Fruit fly (Drosophila melanogaster) whole organism, embryonic: Measurements from ENCODE around the gene soti.

Experiments used
- ATbp ChIP-seq: fragments of 200-800 bp; sonication (Bioruptor generic); optimal IDR thresholded peaks from 2 replicates; lab custom pipeline; 2017; ENCODE audit warnings: missing biosample characterization, mild to moderate bottlenecking, missing genetic modification characterization, missing genetic modification reagents
- Adf1 ChIP-seq: fragments of 200-800 bp; sonication (Bioruptor generic); IDR thresholded peaks from 2 replicates; pipeline ENCODE4 v1.3.6; 2022; ENCODE audit warnings: missing biosample characterization, missing genetic modification characterization
- CG1024 ChIP-seq: fragments of 200-800 bp; sonication (Bioruptor generic); IDR thresholded peaks from 2 replicates; pipeline ENCODE4 v1.3.6; 2022; ENCODE audit warnings: missing biosample characterization, missing genetic modification characterization
- CG10366 ChIP-seq: fragments of 200-800 bp; sonication (Bioruptor generic); IDR thresholded peaks from 2 replicates; pipeline ENCODE4 v1.3.6; 2022; ENCODE audit warnings: missing biosample characterization, missing genetic modification characterization
- CG10654 ChIP-seq: fragments of 200-800 bp; sonication (Bioruptor generic); optimal IDR thresholded peaks from 2 replicates; lab custom pipeline; 2016; ENCODE audit warnings: missing biosample characterization, missing genetic modification characterization
- CG15073 ChIP-seq: fragments of 200-800 bp; sonication (Bioruptor generic); optimal IDR thresholded peaks from 2 replicates; lab custom pipeline; 2016; ENCODE audit warnings: missing biosample characterization, missing genetic modification characterization
- CG2875 ChIP-seq: fragments of 200-800 bp; sonication (Bioruptor generic); optimal IDR thresholded peaks from 2 replicates; lab custom pipeline; 2017; ENCODE audit warnings: missing biosample characterization, mild to moderate bottlenecking, missing genetic modification characterization, missing genetic modification reagents
- CG31224 ChIP-seq: fragments of 200-800 bp; sonication (Bioruptor generic); IDR thresholded peaks from 2 replicates; pipeline ENCODE4 v1.3.6; 2022; ENCODE audit warnings: missing biosample characterization, missing genetic modification characterization
- CG42726 ChIP-seq: fragments of 200-800 bp; sonication (Bioruptor generic); IDR thresholded peaks from 2 replicates; pipeline ENCODE4 v1.3.6; 2022; ENCODE audit warnings: missing biosample characterization, missing genetic modification characterization; ENCODE audit not compliant: partially characterized antibody
- CG8924 ChIP-seq: fragments of 200-800 bp; optimal IDR thresholded peaks from 3 replicates; lab custom pipeline; 2019; ENCODE audit warnings: missing biosample characterization, mild to moderate bottlenecking, missing genetic modification characterization, moderate library complexity
- CG9215 ChIP-seq: fragments of 200-800 bp; sonication (Bioruptor generic); IDR thresholded peaks from 2 replicates; pipeline ENCODE4 v1.3.6; 2022; ENCODE audit warnings: missing biosample characterization, missing genetic modification characterization
- CG9727 ChIP-seq: fragments of 200-800 bp; sonication (Bioruptor generic); optimal IDR thresholded peaks from 3 replicates; lab custom pipeline; 2017; ENCODE audit warnings: missing biosample characterization, mild to moderate bottlenecking, missing genetic modification characterization
- CTCF ChIP-seq: fragments of 200-800 bp; sonication (Bioruptor generic); optimal IDR thresholded peaks from 2 replicates; lab custom pipeline; 2017; ENCODE audit warnings: missing biosample characterization, mild to moderate bottlenecking, missing genetic modification characterization, moderate library complexity
- CkIIα-i1 ChIP-seq: fragments of 200-800 bp; sonication (Bioruptor generic); IDR thresholded peaks from 2 replicates; pipeline ENCODE4 v1.3.6; 2022; ENCODE audit warnings: missing biosample characterization, missing genetic modification characterization
- Dip3 ChIP-seq: fragments of 200-800 bp; sonication (Bioruptor generic); optimal IDR thresholded peaks from 3 replicates; lab custom pipeline; 2016; ENCODE audit warnings: missing biosample characterization, missing genetic modification characterization
- Eip74EF ChIP-seq, 2 experiments: fragments of 200-800 bp in 1 of 2; fragments of >200 bp in 1 of 2; sonication (Bioruptor generic) in 1 of 2; optimal IDR thresholded peaks; 2 replicates each; lab custom pipeline; 2017 to 2019; ENCODE audit warnings: missing biosample characterization in 2 of 2, missing genetic modification characterization in 2 of 2, mild to moderate bottlenecking in 1 of 2, moderate library complexity in 1 of 2
- Ets65A ChIP-seq: fragments of 200-800 bp; sonication (Bioruptor generic); peaks from one replicate; lab custom pipeline; 2016; ENCODE audit warnings: missing biosample characterization, missing genetic modification characterization
- HLH3B ChIP-seq: fragments of 200-800 bp; sonication (Bioruptor generic); IDR thresholded peaks from 2 replicates; pipeline ENCODE4 v1.3.6; 2022; ENCODE audit warnings: missing biosample characterization, missing genetic modification characterization
- HmgZ ChIP-seq: fragments of 200-800 bp; sonication (Bioruptor generic); optimal IDR thresholded peaks from 2 replicates; lab custom pipeline; 2018; ENCODE audit warnings: missing biosample characterization, mild to moderate bottlenecking, missing genetic modification characterization
- Hsf ChIP-seq: fragments of 200-800 bp; sonication (Bioruptor generic); optimal IDR thresholded peaks from 3 replicates; lab custom pipeline; 2016; ENCODE audit warnings: missing biosample characterization, missing genetic modification characterization
- Sox100B ChIP-seq: fragments of 200-800 bp; sonication (Bioruptor generic); optimal IDR thresholded peaks from 3 replicates; lab custom pipeline; 2018; ENCODE audit warnings: missing biosample characterization, mild to moderate bottlenecking, missing genetic modification characterization
- Stat92E ChIP-seq, 3 experiments: fragments of >200 bp in 2 of 3; fragments of 200-800 bp in 1 of 3; sonication (Bioruptor generic) in 1 of 3; optimal IDR thresholded peaks; 2 replicates each; lab custom pipeline; 2017 to 2019; ENCODE audit warnings: missing biosample characterization in 3 of 3, missing genetic modification characterization in 3 of 3, mild to moderate bottlenecking in 1 of 3, moderate library complexity in 1 of 3
- ab ChIP-seq: fragments of 200-800 bp; sonication (Bioruptor generic); optimal IDR thresholded peaks from 2 replicates; lab custom pipeline; 2016; ENCODE audit warnings: missing biosample characterization, missing genetic modification characterization
- al ChIP-seq: fragments of 200-800 bp; sonication (Bioruptor generic); IDR thresholded peaks from 2 replicates; pipeline ENCODE4 v1.3.6; 2022; ENCODE audit warnings: missing biosample characterization, missing genetic modification characterization
- ash1 ChIP-seq: fragments of 200-800 bp; sonication (Bioruptor generic); optimal IDR thresholded peaks from 2 replicates; lab custom pipeline; 2018; ENCODE audit warnings: missing biosample characterization, mild to moderate bottlenecking, missing genetic modification characterization
- bcd ChIP-seq: fragments of 200-800 bp; sonication (Bioruptor generic); optimal IDR thresholded peaks from 2 replicates; lab custom pipeline; 2017; ENCODE audit warnings: missing biosample characterization, mild to moderate bottlenecking, missing genetic modification characterization
- cg ChIP-seq: fragments of 200-800 bp; sonication (Bioruptor generic); optimal IDR thresholded peaks from 3 replicates; lab custom pipeline; 2019; ENCODE audit warnings: missing biosample characterization, mild to moderate bottlenecking, missing genetic modification characterization, moderate library complexity
- chinmo ChIP-seq: fragments of 200-800 bp; sonication (Bioruptor generic); IDR thresholded peaks from 4 replicates; pipeline ENCODE4 v1.3.6; 2022; ENCODE audit warnings: missing biosample characterization, missing genetic modification characterization; ENCODE audit not compliant: partially characterized antibody
- chn ChIP-seq: fragments of 200-800 bp; sonication (Bioruptor generic); optimal IDR thresholded peaks from 2 replicates; lab custom pipeline; 2016; ENCODE audit warnings: missing biosample characterization, missing genetic modification characterization
- cwo ChIP-seq: fragments of 200-800 bp; sonication (Bioruptor generic); optimal IDR thresholded peaks from 3 replicates; lab custom pipeline; 2017; ENCODE audit warnings: missing biosample characterization, missing genetic modification characterization, mild to moderate bottlenecking, moderate library complexity, missing genetic modification reagents
- dan ChIP-seq: fragments of 200-800 bp; sonication (Bioruptor generic); IDR thresholded peaks from 2 replicates; pipeline ENCODE4 v1.3.6; 2022; ENCODE audit warnings: missing biosample characterization, missing genetic modification characterization
- dmrt99B ChIP-seq: fragments of 200-800 bp; sonication (Bioruptor generic); optimal IDR thresholded peaks from 2 replicates; lab custom pipeline; 2018; ENCODE audit warnings: missing biosample characterization, mild to moderate bottlenecking, missing genetic modification characterization, moderate library complexity
- en ChIP-seq: fragments of 200-800 bp; sonication (Bioruptor generic); optimal IDR thresholded peaks from 2 replicates; lab custom pipeline; 2016; ENCODE audit warnings: missing biosample characterization, missing genetic modification characterization
- eve ChIP-seq, 2 experiments: fragments of >200 bp; optimal IDR thresholded peaks; 2 replicates each; lab custom pipeline; 2017; ENCODE audit warnings: missing biosample characterization in 2 of 2, missing genetic modification characterization in 2 of 2
- fd64A ChIP-seq: fragments of 200-800 bp; sonication (Bioruptor generic); optimal IDR thresholded peaks from 3 replicates; lab custom pipeline; 2018; ENCODE audit warnings: missing biosample characterization, mild to moderate bottlenecking, missing genetic modification characterization
- lab ChIP-seq: fragments of 200-800 bp; sonication (Bioruptor generic); optimal IDR thresholded peaks from 3 replicates; lab custom pipeline; 2017; ENCODE audit warnings: missing biosample characterization, missing genetic modification characterization, mild to moderate bottlenecking, moderate library complexity, missing genetic modification reagents
- lbe ChIP-seq: fragments of 200-800 bp; sonication (Bioruptor generic); optimal IDR thresholded peaks from 2 replicates; lab custom pipeline; 2016; ENCODE audit warnings: missing biosample characterization, mild to moderate bottlenecking, missing genetic modification characterization
- luna ChIP-seq: fragments of 200-800 bp; sonication (Bioruptor generic); optimal IDR thresholded peaks from 2 replicates; lab custom pipeline; 2016; ENCODE audit warnings: missing biosample characterization, missing genetic modification characterization
- nom ChIP-seq: fragments of 200-800 bp; sonication (Bioruptor generic); optimal IDR thresholded peaks from 2 replicates; lab custom pipeline; 2017; ENCODE audit warnings: missing biosample characterization, missing genetic modification characterization, mild to moderate bottlenecking, moderate library complexity, missing genetic modification reagents
- oc ChIP-seq: fragments of 200-800 bp; sonication (Bioruptor generic); optimal IDR thresholded peaks from 2 replicates; lab custom pipeline; 2018; ENCODE audit warnings: missing biosample characterization, mild to moderate bottlenecking, missing genetic modification characterization, moderate library complexity
- phol ChIP-seq: fragments of 200-800 bp; sonication (Bioruptor generic); optimal IDR thresholded peaks from 3 replicates; lab custom pipeline; 2018; ENCODE audit warnings: missing biosample characterization, mild to moderate bottlenecking, missing genetic modification characterization, moderate library complexity
- repo ChIP-seq: fragments of 200-800 bp; sonication (Bioruptor generic); optimal IDR thresholded peaks from 2 replicates; lab custom pipeline; 2016; ENCODE audit warnings: missing biosample characterization, missing genetic modification characterization
- sc ChIP-seq, 3 experiments: fragments of >200 bp in 2 of 3; fragments of 200-800 bp in 1 of 3; sonication (Bioruptor generic) in 1 of 3; optimal IDR thresholded peaks; 2 replicates in 2 of 3; 3 replicates in 1 of 3; lab custom pipeline; 2017; ENCODE audit warnings: mild to moderate bottlenecking in 1 of 3, missing biosample characterization in 1 of 3, missing genetic modification characterization in 1 of 3, missing genetic modification reagents in 1 of 3
- shn ChIP-seq: fragments of 200-800 bp; sonication (Bioruptor generic); optimal IDR thresholded peaks from 3 replicates; lab custom pipeline; 2016; ENCODE audit warnings: missing biosample characterization, missing genetic modification characterization
- sr ChIP-seq: fragments of 200-800 bp; sonication (Bioruptor generic); IDR thresholded peaks from 3 replicates; pipeline ENCODE4 v1.3.6; 2022; ENCODE audit warnings: missing biosample characterization, missing genetic modification characterization
- ssp ChIP-seq: fragments of 200-800 bp; sonication (Bioruptor generic); IDR thresholded peaks from 2 replicates; pipeline ENCODE4 v1.3.6; 2022; ENCODE audit warnings: missing biosample characterization, missing genetic modification characterization
- tgo ChIP-seq: fragments of 200-800 bp; sonication (Bioruptor generic); IDR thresholded peaks from 3 replicates; pipeline ENCODE4 v1.3.6; 2022; ENCODE audit warnings: missing biosample characterization, missing genetic modification characterization
- trh ChIP-seq: fragments of 200-800 bp; sonication (Bioruptor generic); optimal IDR thresholded peaks from 2 replicates; lab custom pipeline; 2016; ENCODE audit warnings: missing biosample characterization, missing genetic modification characterization
- twi ChIP-seq: fragments of 200-800 bp; optimal IDR thresholded peaks from 2 replicates; lab custom pipeline; 2019; ENCODE audit warnings: missing biosample characterization, mild to moderate bottlenecking, missing genetic modification characterization, moderate library complexity

The soti gene

DNA sequence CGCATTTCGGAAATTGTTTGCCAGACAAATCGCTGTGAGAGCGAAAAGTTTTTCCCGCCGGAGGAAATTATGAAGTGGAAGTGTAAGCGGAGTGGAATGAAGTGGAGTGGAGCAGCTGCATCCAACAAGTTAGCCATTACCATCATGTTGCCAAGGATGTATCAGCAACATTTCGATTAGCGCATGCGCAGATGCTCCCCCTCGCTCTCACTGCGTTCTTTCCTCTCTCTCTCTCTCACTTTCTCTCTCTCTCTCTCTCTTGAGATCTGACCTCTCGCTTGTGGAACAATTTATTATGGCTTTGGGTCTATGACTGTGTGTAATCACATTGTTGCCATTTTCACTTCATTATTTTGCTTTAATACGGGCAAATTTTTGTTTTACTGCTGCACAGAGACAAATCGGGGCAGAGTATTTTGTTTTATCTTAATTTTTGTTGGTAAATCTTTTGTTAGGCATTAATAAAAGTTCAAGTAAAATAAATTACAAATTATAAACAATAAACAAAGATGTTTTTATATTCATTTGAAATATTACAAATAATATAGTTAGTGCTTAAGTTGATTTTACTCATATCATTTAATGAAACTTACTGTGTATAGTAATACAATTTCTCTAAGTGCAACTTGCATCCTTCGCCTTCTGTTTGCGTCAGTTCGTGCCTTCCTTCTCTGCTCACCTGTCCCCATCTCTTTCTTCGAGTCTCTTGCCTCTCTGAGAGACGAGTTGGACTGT is 980 bp upstream of the soti start (continued):
- 0 out of 2 replicates have a peak, but pooled peaks have one; percentile 46 for TF ChIP-seq CG31224 (GFP tag; lab: Robert Waterston, UW)
- peak; percentile 87 for TF ChIP-seq phol (tag; lab: Kevin White, UChicago)
- no peak for TF ChIP-seq chn (GFP tag; lab: Kevin White, UChicago)
- peak; percentile 51 for TF ChIP-seq ssp (GFP tag; lab: Robert Waterston, UW)
- TF ChIP-seq CG9215 (GFP tag; lab: Robert Waterston, UW), result peak; percentile 57
- peak; percentile 74 for TF ChIP-seq nom (GFP tag; lab: Kevin White, UChicago)
- peak; percentile 82 for TF ChIP-seq bcd (GFP tag; lab: Kevin White, UChicago)
- no peak for TF ChIP-seq shn (GFP tag; lab: Kevin White, UChicago)
- TF ChIP-seq repo (GFP tag; lab: Kevin White, UChicago), result no peak
- TF ChIP-seq HmgZ, result peak; percentile 76
- peak; percentile 68 for TF ChIP-seq CG2875 (GFP tag; lab: Kevin White, UChicago)
- TF ChIP-seq CG42726 (GFP tag; lab: Robert Waterston, UW), result no peak
- TF ChIP-seq ab (GFP tag; lab: Kevin White, UChicago), result no peak
- TF ChIP-seq Stat92E (GFP tag; optimal IDR thresholded peaks at IDR 0.05; lab: Kevin White, UChicago), result no peak
- TF ChIP-seq Dip3 (GFP tag; lab: Kevin White, UChicago), result peak; percentile 31
- no peak for TF ChIP-seq luna
- no peak for TF ChIP-seq chinmo (GFP tag; lab: Robert Waterston, UW)
- TF ChIP-seq CG10654 (GFP tag; lab: Kevin White, UChicago), result peak; percentile 63
- peak; percentile 1 for TF ChIP-seq cg (GFP tag; lab: Kevin White, UChicago)
- no peak for TF ChIP-seq Adf1 (GFP tag; lab: Robert Waterston, UW)
- TF ChIP-seq cwo, result peak; percentile 82
- TF ChIP-seq CG15073 (GFP tag; lab: Kevin White, UChicago), result no peak
- TF ChIP-seq sr (GFP tag; lab: Robert Waterston, UW), result no peak
- peak; percentile 89 for TF ChIP-seq dmrt99B
- peak; percentile 36 for TF ChIP-seq lbe (GFP tag; lab: Kevin White, UChicago)
- TF ChIP-seq Eip74EF (GFP tag; optimal IDR thresholded peaks at IDR 0.05; lab: Kevin White, UChicago), result peak in 1 of 2 experiments; percentile 81
- TF ChIP-seq Ets65A (GFP tag; lab: Kevin White, UChicago), result peak; percentile 60
- TF ChIP-seq Sox100B (GFP tag; lab: Kevin White, UChicago), result peak; percentile 85
- peak; percentile 92 for TF ChIP-seq lab
- no peak for TF ChIP-seq ash1
- TF ChIP-seq fd64A (GFP tag; lab: Kevin White, UChicago), result no peak
- TF ChIP-seq trh, result peak; percentile 51
- TF ChIP-seq en (GFP tag; lab: Kevin White, UChicago), result no peak
- peak; percentile 62 for TF ChIP-seq oc (tag; lab: Kevin White, UChicago)
- TF ChIP-seq CG9727, result peak; percentile 88
- TF ChIP-seq CG10366 (GFP tag; lab: Robert Waterston, UW), result peak; percentile 63
- TF ChIP-seq eve (GFP tag; optimal IDR thresholded peaks at IDR 0.05; lab: Kevin White, UChicago), result peak in 1 of 2 experiments; percentile 92
- peak; percentile 91 for TF ChIP-seq CG8924 (tag; lab: Kevin White, UChicago)
- peak; percentile 72 for TF ChIP-seq ATbp (GFP tag; lab: Kevin White, UChicago)
- TF ChIP-seq al (GFP tag; lab: Robert Waterston, UW), result no peak
- TF ChIP-seq HLH3B (GFP tag; lab: Robert Waterston, UW), result no peak; the same call in none of the 2 replicates
- TF ChIP-seq CG1024 (GFP tag; lab: Robert Waterston, UW), result no peak; the same call in 1 of the 2 replicates
- TF ChIP-seq sc (optimal IDR thresholded peaks at IDR 0.05; lab: Kevin White, UChicago), result no peak
- peak; percentile 73 for TF ChIP-seq sc (GFP tag; optimal IDR thresholded peaks at IDR 0.05; lab: Kevin White, UChicago)
- no peak for TF ChIP-seq dan (GFP tag; lab: Robert Waterston, UW)
- TF ChIP-seq CkIIα-i1 (GFP tag; lab: Robert Waterston, UW), result no peak
- peak; percentile 55 for TF ChIP-seq Hsf (GFP tag; lab: Kevin White, UChicago)
- TF ChIP-seq twi (tag; lab: Kevin White, UChicago), result peak; percentile 61
- TF ChIP-seq tgo (GFP tag; lab: Robert Waterston, UW), result peak; percentile 57; the same call in 2 of the 3 replicates
- no peak for TF ChIP-seq CTCF (GFP tag; lab: Kevin White, UChicago)
